Worm (Caenorhabditis elegans) whole organism, L1 larva: ENCODE results near the gene clec-80.

Experiments used
- C16A3.4 ChIP-seq: fragments of 150-350 bp; optimal IDR thresholded peaks from 2 replicates; lab custom pipeline; 2014; ENCODE audit warnings: missing biosample characterization, missing genetic modification characterization
- F16B12.6 ChIP-seq: fragments of 150-350 bp; optimal IDR thresholded peaks from 2 replicates; lab custom pipeline; 2014; ENCODE audit warnings: missing biosample characterization, missing genetic modification characterization
- aha-1 ChIP-seq: fragments of 150-350 bp; optimal IDR thresholded peaks from 2 replicates; lab custom pipeline; 2014; ENCODE audit warnings: missing biosample characterization, missing genetic modification characterization
- alr-1 ChIP-seq: fragments of 200-800 bp; sonication (Bioruptor generic); optimal IDR thresholded peaks from 2 replicates; lab custom pipeline; 2018; ENCODE audit warnings: borderline replicate concordance, mild to moderate bottlenecking, missing genetic modification characterization, missing compliant biosample characterization
- aly-2 ChIP-seq: fragments of 150-350 bp; optimal IDR thresholded peaks from 2 replicates; lab custom pipeline; 2014; ENCODE audit warnings: missing biosample characterization, missing genetic modification characterization
- blmp-1 ChIP-seq: fragments of 150-350 bp; optimal IDR thresholded peaks from 2 replicates; lab custom pipeline; 2014; ENCODE audit warnings: missing biosample characterization, missing genetic modification characterization
- ceh-8 ChIP-seq: fragments of 200-800 bp; sonication (Bioruptor generic); optimal IDR thresholded peaks from 2 replicates; lab custom pipeline; 2018; ENCODE audit warnings: mild to moderate bottlenecking, missing genetic modification characterization, moderate library complexity, missing compliant biosample characterization
- ceh-88 ChIP-seq: fragments of 200-800 bp; sonication (Bioruptor generic); IDR thresholded peaks from 2 replicates; pipeline ENCODE4 v1.3.6; 2022; ENCODE audit warnings: missing genetic modification characterization, missing compliant biosample characterization
- ceh-90 ChIP-seq: sonication (generic microtip); optimal IDR thresholded peaks from 2 replicates; lab custom pipeline; 2016; ENCODE audit warnings: missing genetic modification characterization, missing compliant biosample characterization
- dpl-1 ChIP-seq, 3 experiments: fragments of 150-350 bp in 2 of 3; sonication (generic microtip) in 1 of 3; optimal IDR thresholded peaks; 2 replicates each; lab custom pipeline; 2014 to 2017; ENCODE audit warnings: missing biosample characterization in 3 of 3, missing genetic modification characterization in 3 of 3, missing genetic modification reagents in 3 of 3
- efl-1 ChIP-seq, 4 experiments: fragments of 150-350 bp; optimal IDR thresholded peaks in 3 of 4; peaks in 1 of 4; 1 replicate in 1 of 4; 2 replicates in 3 of 4; lab custom pipeline; 2014; ENCODE audit warnings: missing biosample characterization in 2 of 4, missing genetic modification characterization in 2 of 4, missing genetic modification reagents in 2 of 4
- efl-3 ChIP-seq: fragments of 200-800 bp; sonication (Bioruptor generic); optimal IDR thresholded peaks from 2 replicates; lab custom pipeline; 2018; ENCODE audit warnings: mild to moderate bottlenecking, missing genetic modification characterization, missing compliant biosample characterization
- egl-27 ChIP-seq, 2 experiments: fragments of 150-350 bp in 1 of 2; sonication (generic microtip); optimal IDR thresholded peaks; 3 replicates each; lab custom pipeline; 2017 to 2018; ENCODE audit warnings: missing biosample characterization in 2 of 2, missing genetic modification characterization in 2 of 2, missing genetic modification reagents in 2 of 2
- elt-2 ChIP-seq: sonication (generic microtip); optimal IDR thresholded peaks from 2 replicates; lab custom pipeline; 2016; ENCODE audit warnings: missing genetic modification characterization, mild to moderate bottlenecking, inconsistent platforms, missing compliant biosample characterization, missing genetic modification reagents
- ets-5 ChIP-seq: fragments of 200-800 bp; sonication (Bioruptor generic); IDR thresholded peaks from 2 replicates; pipeline ENCODE4 v1.3.6; 2022; ENCODE audit warnings: missing genetic modification characterization, missing compliant biosample characterization
- hlh-4 ChIP-seq: sonication (generic microtip); optimal IDR thresholded peaks from 2 replicates; lab custom pipeline; 2016; ENCODE audit warnings: mild to moderate bottlenecking, missing genetic modification characterization, missing compliant biosample characterization
- hpl-2 ChIP-seq: fragments of 150-350 bp; optimal IDR thresholded peaks from 2 replicates; lab custom pipeline; 2014; ENCODE audit warnings: missing biosample characterization, missing genetic modification reagents, missing genetic modification characterization
- irx-1 ChIP-seq: sonication (generic microtip); optimal IDR thresholded peaks from 2 replicates; lab custom pipeline; 2016; ENCODE audit warnings: missing genetic modification characterization, missing compliant biosample characterization
- jun-1 ChIP-seq: fragments of 150-350 bp; optimal IDR thresholded peaks from 2 replicates; lab custom pipeline; 2014; ENCODE audit warnings: missing biosample characterization, missing genetic modification reagents, missing genetic modification characterization
- lin-13 ChIP-seq: fragments of 150-350 bp; optimal IDR thresholded peaks from 2 replicates; lab custom pipeline; 2014; ENCODE audit warnings: missing biosample characterization, missing genetic modification reagents, missing genetic modification characterization
- lin-15B ChIP-seq: fragments of 150-350 bp; sonication (generic microtip); optimal IDR thresholded peaks from 3 replicates; lab custom pipeline; 2014; ENCODE audit warnings: missing biosample characterization, missing genetic modification characterization
- lin-35 ChIP-seq, 2 experiments: fragments of 150-350 bp; optimal IDR thresholded peaks; 2 replicates each; lab custom pipeline; 2014; ENCODE audit warnings: missing biosample characterization in 2 of 2, missing genetic modification characterization in 2 of 2, missing genetic modification reagents in 2 of 2
- lir-3 ChIP-seq: sonication (generic microtip); optimal IDR thresholded peaks from 2 replicates; lab custom pipeline; 2016; ENCODE audit warnings: mild to moderate bottlenecking, missing genetic modification characterization, moderate library complexity, missing compliant biosample characterization; ENCODE audit not compliant: poor library complexity
- lsy-2 ChIP-seq, 2 experiments: fragments of 150-350 bp; optimal IDR thresholded peaks; 2 replicates each; lab custom pipeline; 2014; ENCODE audit warnings: missing biosample characterization in 2 of 2, missing genetic modification characterization in 2 of 2
- mdl-1 ChIP-seq, 2 experiments: fragments of 150-350 bp; optimal IDR thresholded peaks; 2 replicates each; lab custom pipeline; 2014 to 2017; ENCODE audit warnings: missing biosample characterization in 2 of 2, missing genetic modification characterization in 2 of 2, inconsistent platforms in 1 of 2
- mef-2 ChIP-seq: fragments of 150-350 bp; optimal IDR thresholded peaks from 2 replicates; lab custom pipeline; 2014; ENCODE audit warnings: missing biosample characterization, missing genetic modification characterization
- mep-1 ChIP-seq: fragments of 150-350 bp; optimal IDR thresholded peaks from 2 replicates; lab custom pipeline; 2014; ENCODE audit warnings: missing biosample characterization, missing genetic modification characterization
- nhr-12 ChIP-seq: sonication (generic microtip); optimal IDR thresholded peaks from 2 replicates; lab custom pipeline; 2017; ENCODE audit warnings: missing biosample characterization, missing genetic modification characterization
- nhr-47 ChIP-seq: sonication (generic microtip); optimal IDR thresholded peaks from 2 replicates; lab custom pipeline; 2016; ENCODE audit warnings: mild to moderate bottlenecking, missing genetic modification characterization, moderate library complexity, missing compliant biosample characterization
- nhr-77 ChIP-seq: fragments of 150-350 bp; optimal IDR thresholded peaks from 2 replicates; lab custom pipeline; 2014; ENCODE audit warnings: missing biosample characterization, missing genetic modification characterization
- nhr-85 ChIP-seq: sonication (generic microtip); peaks from one replicate; lab custom pipeline; 2016; ENCODE audit warnings: missing genetic modification characterization, inconsistent platforms, missing compliant biosample characterization
- pag-3 ChIP-seq: sonication (generic microtip); optimal IDR thresholded peaks from 2 replicates; lab custom pipeline; 2017; ENCODE audit warnings: missing genetic modification characterization, mild to moderate bottlenecking, missing compliant biosample characterization, antibody characterized with exemption, borderline replicate concordance; ENCODE audit not compliant: insufficient read depth
- skn-1 ChIP-seq: fragments of 150-350 bp; optimal IDR thresholded peaks from 2 replicates; lab custom pipeline; 2014; ENCODE audit warnings: missing biosample characterization, missing genetic modification characterization
- snpc-4 ChIP-seq: fragments of 150-350 bp; optimal IDR thresholded peaks from 2 replicates; lab custom pipeline; 2014; ENCODE audit warnings: missing biosample characterization, missing genetic modification characterization
- snu-23 ChIP-seq: sonication (generic microtip); optimal IDR thresholded peaks from 2 replicates; lab custom pipeline; 2016; ENCODE audit warnings: missing genetic modification characterization, missing compliant biosample characterization
- swsn-7 ChIP-seq: sonication (generic microtip); optimal IDR thresholded peaks from 2 replicates; lab custom pipeline; 2016; ENCODE audit warnings: missing genetic modification characterization, missing compliant biosample characterization
- tbx-2 ChIP-seq: sonication (generic microtip); optimal IDR thresholded peaks from 2 replicates; lab custom pipeline; 2016; ENCODE audit warnings: missing genetic modification characterization, missing compliant biosample characterization
- tlp-1 ChIP-seq: fragments of 150-350 bp; optimal IDR thresholded peaks from 2 replicates; lab custom pipeline; 2014; ENCODE audit warnings: missing biosample characterization, missing genetic modification characterization
- unc-98 ChIP-seq: fragments of 200-800 bp; sonication (Bioruptor generic); IDR thresholded peaks from 2 replicates; pipeline ENCODE4 v1.3.6; 2022; ENCODE audit warnings: missing genetic modification characterization, missing compliant biosample characterization
- vab-15 ChIP-seq: sonication (generic microtip); optimal IDR thresholded peaks from 2 replicates; lab custom pipeline; 2017; ENCODE audit warnings: missing genotype, mild to moderate bottlenecking, missing genetic modification characterization, missing compliant biosample characterization
- xbp-1 ChIP-seq: sonication (generic microtip); optimal IDR thresholded peaks from 2 replicates; lab custom pipeline; 2016; ENCODE audit warnings: missing genetic modification characterization, missing compliant biosample characterization

Gene clec-80

ce11 chrIV:2843882-2844281 is 20.3 kb downstream of the clec-80 start, which contains the start of gene Y54G2A.15:
Gene Y54G2A.15 (minus strand): TSS chrIV:2843982.
- TF ChIP-seq lir-3 (tag; lab: Kevin White, UChicago) = no peak
- no peak for TF ChIP-seq nhr-12
- TF ChIP-seq aha-1 (tag; lab: Kevin White, UChicago) = no peak
- TF ChIP-seq vab-15 (tag; lab: Kevin White, UChicago) = no peak
- no peak for TF ChIP-seq jun-1 (tag; lab: Kevin White, UChicago)
- no peak for TF ChIP-seq tbx-2 (tag; lab: Kevin White, UChicago)
- no peak for TF ChIP-seq C16A3.4 (tag; lab: Kevin White, UChicago)
- no peak for TF ChIP-seq lin-13 (GFP tag; lab: Kevin White, UChicago)
- TF ChIP-seq tlp-1 (tag; lab: Kevin White, UChicago) = no peak
- no peak for TF ChIP-seq snpc-4 (tag; lab: Kevin White, UChicago)
- no peak for TF ChIP-seq efl-3 (GFP tag; lab: Kevin White, UChicago)
- no peak for TF ChIP-seq mdl-1 (tag; optimal IDR thresholded peaks at IDR 0.05; lab: Kevin White, UChicago)
- no peak for TF ChIP-seq swsn-7 (tag; lab: Kevin White, UChicago)
- TF ChIP-seq blmp-1 = no peak
- no peak for TF ChIP-seq alr-1 (tag; lab: Kevin White, UChicago)

ce11 chrIV:2846264-2846663 is 22.7 kb downstream of the clec-80 start, which contains the start of gene Y54G2A.40:
Gene Y54G2A.40 (plus strand): TSS chrIV:2846476.
- TF ChIP-seq lin-35 (GFP tag; optimal IDR thresholded peaks at IDR 0.05; lab: Kevin White, UChicago) (peak; percentile 29 to 56), efl-1 (optimal IDR thresholded peaks at IDR 0.05; lab: Kevin White, UChicago) (peak; percentile 58 to 68), efl-1 (GFP tag; optimal IDR thresholded peaks at IDR 0.05 in 1 of 2; lab: Kevin White, UChicago) (peak; percentile 31 to 56), lir-3 (tag; lab: Kevin White, UChicago) (no peak), aly-2 (no peak), lsy-2 (tag; optimal IDR thresholded peaks at IDR 0.05; lab: Kevin White, UChicago) (peak; percentile 32 to 64), F16B12.6 (tag; lab: Kevin White, UChicago) (peak; percentile 77), mep-1 (tag; lab: Kevin White, UChicago) (peak; percentile 8), blmp-1 (no peak), hlh-4 (tag; lab: Kevin White, UChicago) (no peak), ceh-8 (GFP tag; lab: Kevin White, UChicago) (no peak), ets-5 (GFP tag; lab: Robert Waterston, UW) (no peak), elt-2 (no peak), egl-27 (tag; optimal IDR thresholded peaks at IDR 0.05; lab: Kevin White, UChicago) (no peak), nhr-47 (tag; lab: Kevin White, UChicago) (no peak), ceh-88 (GFP tag; lab: Robert Waterston, UW) (no peak), dpl-1 (GFP tag; optimal IDR thresholded peaks at IDR 0.05; lab: Kevin White, UChicago) (peak; percentile 3 to 70 (median 38)), nhr-85 (tag; lab: Kevin White, UChicago) (no peak), skn-1 (no peak), mef-2 (tag; lab: Kevin White, UChicago) (no peak), snu-23 (GFP tag; lab: Kevin White, UChicago) (no peak), unc-98 (no peak), xbp-1 (tag; lab: Kevin White, UChicago) (no peak), lin-15B (tag; lab: Kevin White, UChicago) (no peak), irx-1 (no peak), pag-3 (tag; lab: Kevin White, UChicago) (no peak), nhr-77 (tag; lab: Kevin White, UChicago) (no peak), ceh-90 (no peak), hpl-2 (GFP tag; lab: Kevin White, UChicago) (no peak)
